Worm (Caenorhabditis elegans): ENCODE measurements around the gene scyl-1.
A peak's percentile ranks its signal among the peaks of the same experiment; 100 is the strongest.

ce11 chrV:13043195-13043762 lies 1.8 kb upstream of the scyl-1 start, which contains the start of gene lap-2:
- TF ChIP-seq zag-1 (tag; optimal IDR thresholded peaks at IDR 0.05) (no peak), sox-4 (tag; optimal IDR thresholded peaks at IDR 0.05) (no peak), elt-3 (tag; optimal IDR thresholded peaks at IDR 0.05) (no peak), elt-2 (tag; optimal IDR thresholded peaks at IDR 0.05) (peak; percentile 91), dsc-1 (tag; optimal IDR thresholded peaks at IDR 0.05) (no peak)

All from whole organism, L1 larva.